Worm (Caenorhabditis elegans) whole organism, young adult: ENCODE results near the gene sng-1.

ENCODE experiments used
- D2030.7 ChIP-seq: fragments of 200-800 bp; sonication (Bioruptor generic); IDR thresholded peaks from 2 replicates; pipeline ENCODE4 v1.3.6; 2022; ENCODE audit warnings: missing genetic modification reagents, missing genetic modification characterization, missing compliant biosample characterization
- F39B2.1 ChIP-seq: fragments of 200-800 bp; sonication (Bioruptor generic); IDR thresholded peaks from 2 replicates; pipeline ENCODE4 v1.3.6; 2022; ENCODE audit warnings: missing genetic modification reagents, missing genetic modification characterization, missing compliant biosample characterization
- attf-6 ChIP-seq: fragments of 200-800 bp; sonication (Bioruptor generic); IDR thresholded peaks from 2 replicates; pipeline ENCODE4 v1.3.6; 2022; ENCODE audit warnings: missing genetic modification reagents, missing genetic modification characterization, missing compliant biosample characterization
- ceh-100 ChIP-seq: fragments of 200-800 bp; sonication (Bioruptor generic); IDR thresholded peaks from 2 replicates; pipeline ENCODE4 v1.3.6; 2022; ENCODE audit warnings: missing genetic modification reagents, missing genetic modification characterization, missing compliant biosample characterization
- ceh-79 ChIP-seq: sonication (generic microtip); optimal IDR thresholded peaks from 2 replicates; lab custom pipeline; 2017; ENCODE audit warnings: mild to moderate bottlenecking, missing genetic modification characterization, missing compliant biosample characterization
- dpff-1 ChIP-seq: sonication (generic microtip); optimal IDR thresholded peaks from 2 replicates; lab custom pipeline; 2017; ENCODE audit warnings: mild to moderate bottlenecking, missing genetic modification characterization, missing compliant biosample characterization
- gei-17 ChIP-seq: fragments of 200-800 bp; sonication (Bioruptor generic); optimal IDR thresholded peaks from 2 replicates; lab custom pipeline; 2018; ENCODE audit warnings: mild to moderate bottlenecking, missing genetic modification characterization, missing compliant biosample characterization
- lin-35 ChIP-seq, 3 experiments: fragments of 150-350 bp in 2 of 3; sonication (generic microtip) in 1 of 3; optimal IDR thresholded peaks; 2 replicates each; lab custom pipeline; 2014 to 2018; ENCODE audit warnings: missing biosample characterization in 3 of 3, missing genetic modification characterization in 3 of 3, missing genetic modification reagents in 3 of 3
- lin-40 ChIP-seq: sonication (generic microtip); optimal IDR thresholded peaks from 2 replicates; lab custom pipeline; 2016; ENCODE audit warnings: missing genetic modification characterization, mild to moderate bottlenecking, missing compliant biosample characterization, missing genotype, missing genetic modification reagents
- rpc-1 ChIP-seq, 2 experiments: fragments of 150-350 bp in 1 of 2; sonication (generic microtip) in 1 of 2; optimal IDR thresholded peaks; 2 replicates each; lab custom pipeline; 2014 to 2018; ENCODE audit warnings: missing biosample characterization in 1 of 2, missing genetic modification characterization in 1 of 2, missing genetic modification reagents in 1 of 2, missing genotype in 1 of 2
- sea-2 ChIP-seq: fragments of 200-800 bp; sonication (Bioruptor generic); IDR thresholded peaks from 2 replicates; pipeline ENCODE4 v1.3.6; 2022; ENCODE audit warnings: missing genetic modification characterization, missing compliant biosample characterization
- unc-130 ChIP-seq: sonication (generic microtip); optimal IDR thresholded peaks from 2 replicates; lab custom pipeline; 2016; ENCODE audit warnings: missing genetic modification reagents, missing genetic modification characterization, missing compliant biosample characterization

DNA sequence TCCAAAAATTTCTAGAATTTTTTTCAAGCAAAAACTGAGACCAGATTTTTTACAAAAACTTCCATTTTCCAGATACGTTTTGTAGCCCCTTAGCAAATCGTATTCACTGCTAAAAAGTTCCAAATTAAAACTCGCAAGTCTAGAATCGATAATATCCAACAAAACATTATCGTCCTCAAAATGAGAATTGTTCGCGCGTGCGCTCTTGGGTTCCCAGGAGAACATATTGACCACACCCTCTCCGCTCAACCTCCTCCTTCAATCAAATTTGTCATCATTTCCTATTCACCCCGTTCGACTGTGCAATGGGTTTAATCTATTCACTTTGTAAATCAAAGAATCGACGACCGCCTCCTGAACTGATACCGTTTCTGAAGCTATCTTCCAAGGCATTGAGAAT lies 15.5 kb upstream of the sng-1 start:
- TF ChIP-seq attf-6 (GFP tag; lab: Robert Waterston, UW) = no peak
- no peak for TF ChIP-seq unc-130 (GFP tag; lab: Kevin White, UChicago)
- no peak for TF ChIP-seq ceh-100
- TF ChIP-seq F39B2.1 (GFP tag; lab: Robert Waterston, UW) = no peak
- TF ChIP-seq gei-17 = no peak
- TF ChIP-seq lin-35 (GFP tag; optimal IDR thresholded peaks at IDR 0.05; lab: Kevin White, UChicago) = no peak
- no peak for TF ChIP-seq lin-40 (tag; lab: Kevin White, UChicago)
- TF ChIP-seq rpc-1 (optimal IDR thresholded peaks at IDR 0.05; lab: Kevin White, UChicago) = no peak
- no peak for TF ChIP-seq rpc-1 (tag; optimal IDR thresholded peaks at IDR 0.05; lab: Kevin White, UChicago)
- TF ChIP-seq ceh-79 (tag; lab: Kevin White, UChicago) = no peak
- no peak for TF ChIP-seq dpff-1 (tag; lab: Kevin White, UChicago)
- TF ChIP-seq D2030.7 = no peak
- TF ChIP-seq sea-2 (GFP tag; lab: Robert Waterston, UW) = no peak
